ENCODE assay signal across 5 fruit fly cellular contexts in genomic region chr3L:3801343-3801742, dm6.
A peak's percentile ranks its signal among the peaks of the same experiment; 100 is the strongest.
TF ChIP-seq lines count a peak whose summit lies in the region.

No protein-coding gene starts in this region.

- TF ChIP-seq CTCF in whole organism, embryonic (GFP tag; optimal IDR thresholded peaks at IDR 0.05; lab: Kevin White, UChicago): no peak

TF ChIP-seq in whole organism, adult, 20 proteins besides CTCF, POLR2A, EP300 and RAD21:
- TF ChIP-seq cnc (optimal IDR thresholded peaks at IDR 0.05; lab: Kevin White, UChicago): no peak
- no peak for TF ChIP-seq toe (GFP tag; optimal IDR thresholded peaks at IDR 0.05; lab: Kevin White, UChicago)
- TF ChIP-seq CG33017 (tag; optimal IDR thresholded peaks at IDR 0.05; lab: Kevin White, UChicago): peak; percentile 18

TF ChIP-seq in whole organism, embryonic, 481 proteins besides CTCF, POLR2A, EP300 and RAD21 (continues in another document):
- no peak for TF ChIP-seq schlank (tag; optimal IDR thresholded peaks at IDR 0.05; lab: Kevin White, UChicago)
- no peak for TF ChIP-seq CG12104 (GFP tag; optimal IDR thresholded peaks at IDR 0.05; lab: Kevin White, UChicago)
- TF ChIP-seq Tbp (GFP tag; optimal IDR thresholded peaks at IDR 0.05; lab: Kevin White, UChicago): no peak
- no peak for TF ChIP-seq CG11247 (GFP tag; IDR thresholded peaks at IDR 0.05; lab: Robert Waterston, UW)
- no peak for TF ChIP-seq Lim3 (GFP tag; IDR thresholded peaks at IDR 0.05; lab: Robert Waterston, UW)
- TF ChIP-seq E2f2 (GFP tag; IDR thresholded peaks at IDR 0.05; lab: Robert Waterston, UW): no peak
- no peak for TF ChIP-seq CG32532 (GFP tag; IDR thresholded peaks at IDR 0.05; lab: Robert Waterston, UW)
- TF ChIP-seq maf-S (GFP tag; optimal IDR thresholded peaks at IDR 0.05; lab: Kevin White, UChicago): no peak
- TF ChIP-seq Hsf (GFP tag; optimal IDR thresholded peaks at IDR 0.05; lab: Kevin White, UChicago): no peak
- TF ChIP-seq CG15514 (GFP tag; optimal IDR thresholded peaks at IDR 0.05; lab: Kevin White, UChicago): peak; percentile 1
- peak; percentile 12 for TF ChIP-seq CG13296 (GFP tag; optimal IDR thresholded peaks at IDR 0.05; lab: Kevin White, UChicago)
- TF ChIP-seq CG3065 (GFP tag; optimal IDR thresholded peaks at IDR 0.05; lab: Kevin White, UChicago): no peak
- TF ChIP-seq fd102C (GFP tag; optimal IDR thresholded peaks at IDR 0.05; lab: Kevin White, UChicago): no peak
- TF ChIP-seq Xbp1 (GFP tag; optimal IDR thresholded peaks at IDR 0.05; lab: Kevin White, UChicago): peak; percentile 3
- no peak for TF ChIP-seq CG15011 (GFP tag; optimal IDR thresholded peaks at IDR 0.05; lab: Kevin White, UChicago)
- no peak for TF ChIP-seq Hey (tag; optimal IDR thresholded peaks at IDR 0.05; lab: Kevin White, UChicago)
- no peak for TF ChIP-seq Gsc (GFP tag; IDR thresholded peaks at IDR 0.05; lab: Robert Waterston, UW)
- TF ChIP-seq Trl (optimal IDR thresholded peaks at IDR 0.05; lab: Kevin White, UChicago): peak; percentile 18 to 28
- TF ChIP-seq Trl (GFP tag; optimal IDR thresholded peaks at IDR 0.05; lab: Kevin White, UChicago): no peak
- no peak for TF ChIP-seq CG6854 (GFP tag; optimal IDR thresholded peaks at IDR 0.05; lab: Kevin White, UChicago)
- TF ChIP-seq CG5245 (GFP tag; optimal IDR thresholded peaks at IDR 0.05; lab: Kevin White, UChicago): no peak
- TF ChIP-seq ab (GFP tag; optimal IDR thresholded peaks at IDR 0.05; lab: Kevin White, UChicago): no peak
- no peak for TF ChIP-seq CG17359 (tag; optimal IDR thresholded peaks at IDR 0.05; lab: Kevin White, UChicago)
- TF ChIP-seq Oaz (GFP tag; IDR thresholded peaks at IDR 0.05; lab: Robert Waterston, UW): no peak

TF ChIP-seq in whole organism, prepupa, 60 proteins besides CTCF, POLR2A, EP300 and RAD21 (continues in another document):
- TF ChIP-seq CG4318 (GFP tag; optimal IDR thresholded peaks at IDR 0.05; lab: Kevin White, UChicago): peak; percentile 30
- no peak for TF ChIP-seq acj6 (GFP tag; optimal IDR thresholded peaks at IDR 0.05; lab: Kevin White, UChicago)
- TF ChIP-seq achi (GFP tag; optimal IDR thresholded peaks at IDR 0.05; lab: Kevin White, UChicago): no peak
- peak; percentile 39; the same call in 1 of the 2 replicates for TF ChIP-seq CG15336 (GFP tag; IDR thresholded peaks at IDR 0.05; lab: Robert Waterston, UW)
- TF ChIP-seq fd85E (GFP tag; optimal IDR thresholded peaks at IDR 0.05; lab: Kevin White, UChicago): no peak
- peak; percentile 2 for TF ChIP-seq OdsH (GFP tag; optimal IDR thresholded peaks at IDR 0.05; lab: Kevin White, UChicago)
- no peak for TF ChIP-seq CG11294 (GFP tag; IDR thresholded peaks at IDR 0.05; lab: Robert Waterston, UW)
- peak; percentile 1 for TF ChIP-seq fd59A (GFP tag; optimal IDR thresholded peaks at IDR 0.05; lab: Kevin White, UChicago)
- no peak for TF ChIP-seq Ets21C (GFP tag; optimal IDR thresholded peaks at IDR 0.05; lab: Kevin White, UChicago)
- TF ChIP-seq CG11902 (GFP tag; optimal IDR thresholded peaks at IDR 0.05; lab: Kevin White, UChicago): no peak
- TF ChIP-seq Eip78C (GFP tag; lab: Kevin White, UChicago): no peak
- TF ChIP-seq Lpt (GFP tag; optimal IDR thresholded peaks at IDR 0.05; lab: Kevin White, UChicago): no peak
- no peak for TF ChIP-seq CG8319 (GFP tag; optimal IDR thresholded peaks at IDR 0.05; lab: Kevin White, UChicago)
- no peak for TF ChIP-seq Hr38 (GFP tag; optimal IDR thresholded peaks at IDR 0.05; lab: Kevin White, UChicago)
- no peak for TF ChIP-seq CG1621 (tag; optimal IDR thresholded peaks at IDR 0.05; lab: Kevin White, UChicago)
- TF ChIP-seq esn (GFP tag; optimal IDR thresholded peaks at IDR 0.05; lab: Kevin White, UChicago): no peak
- TF ChIP-seq Gug (GFP tag; IDR thresholded peaks at IDR 0.05; lab: Robert Waterston, UW): peak; percentile 17; the same call in 1 of the 2 replicates
- no peak for TF ChIP-seq CG3919 (GFP tag; optimal IDR thresholded peaks at IDR 0.05; lab: Kevin White, UChicago)
- TF ChIP-seq CG8119 (GFP tag; IDR thresholded peaks at IDR 0.05; lab: Robert Waterston, UW): 0 out of 3 replicates have a peak, but pooled peaks have one; percentile 34
- TF ChIP-seq Smox (GFP tag; optimal IDR thresholded peaks at IDR 0.05; lab: Kevin White, UChicago): no peak
- peak; percentile 22 for TF ChIP-seq dsx (GFP tag; optimal IDR thresholded peaks at IDR 0.05; lab: Kevin White, UChicago; ENCODE audit: poor library complexity, severe bottlenecking)
- TF ChIP-seq CG7368 (GFP tag; optimal IDR thresholded peaks at IDR 0.05; lab: Kevin White, UChicago): no peak
- TF ChIP-seq CG6163 (GFP tag; IDR thresholded peaks at IDR 0.05; lab: Robert Waterston, UW): peak; percentile 43; the same call in 1 of the 3 replicates

TF ChIP-seq in whole organism, pupa, 21 proteins besides CTCF, POLR2A, EP300 and RAD21:
- peak; percentile 25 for TF ChIP-seq CG8159 (tag; optimal IDR thresholded peaks at IDR 0.05; lab: Kevin White, UChicago)
- no peak; the same call in 1 of the 2 replicates for TF ChIP-seq CG32121 (GFP tag; IDR thresholded peaks at IDR 0.05; lab: Robert Waterston, UW)
- peak; percentile 11 for TF ChIP-seq CG15710 (tag; optimal IDR thresholded peaks at IDR 0.05; lab: Kevin White, UChicago)
- no peak for TF ChIP-seq rn (GFP tag; IDR thresholded peaks at IDR 0.05; lab: Robert Waterston, UW)
- TF ChIP-seq Ets98B (GFP tag; IDR thresholded peaks at IDR 0.05; lab: Robert Waterston, UW): no peak
- no peak for TF ChIP-seq CG12605 (GFP tag; IDR thresholded peaks at IDR 0.05; lab: Robert Waterston, UW)
- TF ChIP-seq CG10348 (GFP tag; IDR thresholded peaks at IDR 0.05; lab: Robert Waterston, UW): no peak
- TF ChIP-seq CG17806 (tag; optimal IDR thresholded peaks at IDR 0.05; lab: Kevin White, UChicago): peak; percentile 39
- TF ChIP-seq Snoo (tag; optimal IDR thresholded peaks at IDR 0.05; lab: Kevin White, UChicago): no peak
- no peak for TF ChIP-seq CG13204 (GFP tag; optimal IDR thresholded peaks at IDR 0.05; lab: Kevin White, UChicago)
- TF ChIP-seq D1 (tag; optimal IDR thresholded peaks at IDR 0.05; lab: Kevin White, UChicago): no peak
- TF ChIP-seq CG14655 (GFP tag; optimal IDR thresholded peaks at IDR 0.05; lab: Kevin White, UChicago): no peak
- no peak for TF ChIP-seq gl (tag; optimal IDR thresholded peaks at IDR 0.05; lab: Kevin White, UChicago)
- peak; percentile 16 for TF ChIP-seq CG8301 (tag; optimal IDR thresholded peaks at IDR 0.05; lab: Kevin White, UChicago)
- no peak for TF ChIP-seq CG9948 (tag; optimal IDR thresholded peaks at IDR 0.05; lab: Kevin White, UChicago)
- no peak for TF ChIP-seq CG4496 (GFP tag; IDR thresholded peaks at IDR 0.05; lab: Robert Waterston, UW)
- TF ChIP-seq Pif1B (GFP tag; optimal IDR thresholded peaks at IDR 0.05; lab: Kevin White, UChicago): no peak
- TF ChIP-seq Pif1A (GFP tag; optimal IDR thresholded peaks at IDR 0.05; lab: Kevin White, UChicago): no peak
- TF ChIP-seq EcR (GFP tag; optimal IDR thresholded peaks at IDR 0.05; lab: Kevin White, UChicago): no peak
- peak; percentile 29; the same call in 1 of the 3 replicates for TF ChIP-seq fd96Ca (GFP tag; IDR thresholded peaks at IDR 0.05; lab: Robert Waterston, UW)
- TF ChIP-seq CG34367 (tag; optimal IDR thresholded peaks at IDR 0.05; lab: Kevin White, UChicago): no peak

TF ChIP-seq in whole organism, wandering third instar larva, 38 proteins besides CTCF, POLR2A, EP300 and RAD21:
- peak; percentile 2 for TF ChIP-seq h (GFP tag; optimal IDR thresholded peaks at IDR 0.05; lab: Kevin White, UChicago)
- peak; percentile 8 for TF ChIP-seq fru (GFP tag; optimal IDR thresholded peaks at IDR 0.05; lab: Kevin White, UChicago)
- TF ChIP-seq sage (GFP tag; optimal IDR thresholded peaks at IDR 0.05; lab: Kevin White, UChicago): no peak
